Worm (Caenorhabditis elegans): Measurements from ENCODE around the gene flp-6.

DNA sequence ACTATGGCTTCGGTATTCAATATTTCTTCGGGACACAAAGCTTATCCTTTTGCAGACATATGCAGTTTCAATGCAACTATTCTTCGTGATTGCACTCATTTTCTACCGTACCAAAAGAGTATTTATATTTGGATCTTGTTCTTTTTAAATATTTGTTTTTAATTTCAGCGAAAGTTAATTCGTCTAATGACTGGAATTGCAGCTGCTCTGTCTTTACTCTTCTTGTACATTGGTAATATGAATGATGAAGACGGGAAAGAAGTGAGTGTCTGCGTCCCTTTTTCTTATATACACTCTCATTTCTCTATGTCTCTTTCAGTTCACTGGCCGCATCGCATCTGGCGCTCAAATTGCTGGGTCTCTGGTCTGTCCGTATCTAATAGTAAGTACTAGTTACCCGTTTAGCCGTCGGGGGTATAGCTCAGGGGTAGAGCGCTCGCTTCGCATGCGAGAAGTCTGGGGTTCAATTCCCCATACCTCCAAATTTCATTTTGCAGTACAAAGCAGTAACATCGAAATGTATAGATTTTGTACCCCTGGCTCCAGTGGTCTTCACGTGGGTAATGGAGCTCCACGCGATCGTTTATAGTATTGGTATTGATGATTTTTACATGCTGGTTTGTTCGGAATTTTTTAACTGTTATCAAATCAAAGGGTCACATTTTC, 31.5 kb downstream of the flp-6 start:
- TF ChIP-seq egl-27 (tag; optimal IDR thresholded peaks at IDR 0.05): no peak
- no peak for TF ChIP-seq mdl-1 (tag; optimal IDR thresholded peaks at IDR 0.05)
- no peak for TF ChIP-seq nhr-11 (tag; optimal IDR thresholded peaks at IDR 0.05)
- peak; percentile 39 for TF ChIP-seq nhr-25 (tag; optimal IDR thresholded peaks at IDR 0.05; ENCODE audit: borderline replicate concordance, insufficient read depth)
- TF ChIP-seq snpc-1.2 (GFP tag; IDR thresholded peaks at IDR 0.05): peak; percentile 85; the same call in 1 of the 2 replicates
